Fruit fly (Drosophila melanogaster): Measurements from ENCODE around the gene senju.
A peak's percentile ranks its signal among the peaks of the same experiment; 100 is the strongest.

senju gene

DNA sequence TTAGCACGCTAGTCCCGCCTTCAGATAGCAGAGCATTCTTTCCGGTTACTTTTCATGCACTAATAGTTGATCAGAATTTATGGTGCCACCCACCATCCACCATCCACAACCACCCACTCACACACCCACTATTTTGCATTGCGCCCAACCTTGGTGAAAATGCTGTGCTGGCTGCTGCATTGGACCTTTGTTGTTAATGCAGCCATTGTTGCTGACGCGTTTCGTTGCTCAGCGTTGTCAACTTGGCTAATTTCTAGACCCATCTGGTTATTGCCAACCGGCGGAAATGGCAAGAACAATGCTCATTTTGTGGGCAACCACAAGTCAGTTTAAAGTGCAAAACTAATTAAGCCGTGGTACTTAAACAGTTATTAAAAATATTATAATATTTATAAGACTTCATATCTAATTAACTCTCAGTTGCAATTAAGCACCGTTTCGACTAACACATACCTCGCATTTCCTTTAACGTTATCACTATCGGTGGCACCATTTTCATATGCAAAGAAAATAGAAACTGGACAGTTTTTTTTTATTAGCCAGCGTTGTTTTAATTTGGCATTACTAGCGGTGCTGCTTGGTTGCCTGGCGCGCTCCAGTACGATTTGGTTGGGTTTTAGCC lies 36.1 kb downstream of the senju start:
- no peak for TF ChIP-seq gl (tag; optimal IDR thresholded peaks at IDR 0.05)
- TF ChIP-seq CG12605 (GFP tag; IDR thresholded peaks at IDR 0.05), result no peak
- no peak for TF ChIP-seq Snoo (tag; optimal IDR thresholded peaks at IDR 0.05)
- no peak for TF ChIP-seq fd96Ca (GFP tag; IDR thresholded peaks at IDR 0.05)
- no peak for TF ChIP-seq Pif1A (GFP tag; optimal IDR thresholded peaks at IDR 0.05)
- TF ChIP-seq EcR (GFP tag; optimal IDR thresholded peaks at IDR 0.05), result no peak
- TF ChIP-seq CG4496 (GFP tag; IDR thresholded peaks at IDR 0.05), result no peak
- no peak for TF ChIP-seq CG15710 (tag; optimal IDR thresholded peaks at IDR 0.05)
- no peak for TF ChIP-seq Pif1B (GFP tag; optimal IDR thresholded peaks at IDR 0.05)
- no peak for TF ChIP-seq rn (GFP tag; IDR thresholded peaks at IDR 0.05)

DNA sequence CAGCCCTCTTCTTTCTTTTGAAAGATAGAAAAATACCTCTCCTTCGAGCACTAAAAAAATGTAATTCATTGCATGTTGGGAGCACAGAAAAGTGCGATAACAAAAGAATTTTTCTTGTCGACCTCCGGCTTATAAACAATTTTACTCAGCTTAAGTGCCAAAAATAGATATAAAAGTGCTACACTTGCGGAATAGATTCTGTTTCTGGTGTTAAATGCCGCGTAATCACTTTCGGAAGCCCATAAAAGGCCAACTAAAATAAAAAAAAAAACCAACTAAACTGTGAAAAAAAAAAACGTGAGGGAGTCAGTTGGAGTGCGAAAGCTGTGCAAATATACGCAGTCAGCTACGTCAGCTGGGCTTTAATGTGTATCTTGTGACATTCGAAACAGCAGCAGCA lies 37.0 kb downstream of the senju start:
- TF ChIP-seq gl (tag; optimal IDR thresholded peaks at IDR 0.05), result no peak
- TF ChIP-seq CG12605 (GFP tag; IDR thresholded peaks at IDR 0.05), result no peak
- TF ChIP-seq CG34367 (tag; optimal IDR thresholded peaks at IDR 0.05), result no peak
- TF ChIP-seq CG9948 (tag; optimal IDR thresholded peaks at IDR 0.05), result no peak
- no peak for TF ChIP-seq CG8301 (tag; optimal IDR thresholded peaks at IDR 0.05)
- no peak for TF ChIP-seq CG4496 (GFP tag; IDR thresholded peaks at IDR 0.05)
- no peak for TF ChIP-seq D1 (tag; optimal IDR thresholded peaks at IDR 0.05)
- TF ChIP-seq CG8159 (tag; optimal IDR thresholded peaks at IDR 0.05), result no peak
- no peak for TF ChIP-seq CG10348 (GFP tag; IDR thresholded peaks at IDR 0.05)
- TF ChIP-seq Pif1A (GFP tag; optimal IDR thresholded peaks at IDR 0.05), result no peak
- TF ChIP-seq Pif1B (GFP tag; optimal IDR thresholded peaks at IDR 0.05), result no peak
- TF ChIP-seq CG15710 (tag; optimal IDR thresholded peaks at IDR 0.05), result no peak

DNA sequence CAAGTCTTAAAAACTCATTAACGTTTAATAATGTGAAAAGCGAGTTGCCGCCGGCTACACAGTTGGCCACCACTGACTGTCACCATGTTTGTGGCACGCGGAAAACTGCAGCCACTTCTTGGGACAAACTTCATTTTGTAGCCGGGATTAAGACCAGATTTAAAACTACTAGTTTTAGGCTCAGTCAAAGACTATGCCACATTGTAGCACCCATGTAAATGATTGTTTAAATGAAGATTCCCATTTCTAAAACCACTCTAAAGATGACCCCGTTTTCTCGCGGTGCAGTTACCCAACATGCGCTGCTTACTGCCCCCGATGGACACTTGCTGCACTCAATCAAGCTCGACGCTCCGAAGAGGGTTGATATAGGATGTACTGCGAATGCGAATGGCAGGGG lies 37.7 kb downstream of the senju start:
- TF ChIP-seq CG4496 (GFP tag; IDR thresholded peaks at IDR 0.05) (peak; percentile 57; the same call in 1 of the 3 replicates), CG32121 (GFP tag; IDR thresholded peaks at IDR 0.05) (peak; percentile 41; the same call in 1 of the 2 replicates), CG9948 (tag; optimal IDR thresholded peaks at IDR 0.05) (peak; percentile 24), D1 (tag; optimal IDR thresholded peaks at IDR 0.05) (no peak), Pif1B (GFP tag; optimal IDR thresholded peaks at IDR 0.05) (no peak), Pif1A (GFP tag; optimal IDR thresholded peaks at IDR 0.05) (peak; percentile 59), rn (GFP tag; IDR thresholded peaks at IDR 0.05) (0 out of 2 replicates have a peak, but pooled peaks have one; percentile 28), CG8301 (tag; optimal IDR thresholded peaks at IDR 0.05) (peak; percentile 60), CG14655 (GFP tag; optimal IDR thresholded peaks at IDR 0.05) (peak; percentile 55), Ets98B (GFP tag; IDR thresholded peaks at IDR 0.05) (peak; percentile 16; the same call in 1 of the 2 replicates), Snoo (tag; optimal IDR thresholded peaks at IDR 0.05) (no peak), CG10348 (GFP tag; IDR thresholded peaks at IDR 0.05) (0 out of 2 replicates have a peak, but pooled peaks have one; percentile 20), CG8159 (tag; optimal IDR thresholded peaks at IDR 0.05) (peak; percentile 45), gl (tag; optimal IDR thresholded peaks at IDR 0.05) (no peak), CG34367 (tag; optimal IDR thresholded peaks at IDR 0.05) (peak; percentile 0), CG17806 (tag; optimal IDR thresholded peaks at IDR 0.05) (peak; percentile 44), CG15710 (tag; optimal IDR thresholded peaks at IDR 0.05) (peak; percentile 41), CG13204 (GFP tag; optimal IDR thresholded peaks at IDR 0.05) (no peak), CG12605 (GFP tag; IDR thresholded peaks at IDR 0.05) (peak; percentile 31; the same call in 1 of the 2 replicates), fd96Ca (GFP tag; IDR thresholded peaks at IDR 0.05) (peak; percentile 73; the same call in 2 of the 3 replicates), EcR (GFP tag; optimal IDR thresholded peaks at IDR 0.05) (no peak)

DNA sequence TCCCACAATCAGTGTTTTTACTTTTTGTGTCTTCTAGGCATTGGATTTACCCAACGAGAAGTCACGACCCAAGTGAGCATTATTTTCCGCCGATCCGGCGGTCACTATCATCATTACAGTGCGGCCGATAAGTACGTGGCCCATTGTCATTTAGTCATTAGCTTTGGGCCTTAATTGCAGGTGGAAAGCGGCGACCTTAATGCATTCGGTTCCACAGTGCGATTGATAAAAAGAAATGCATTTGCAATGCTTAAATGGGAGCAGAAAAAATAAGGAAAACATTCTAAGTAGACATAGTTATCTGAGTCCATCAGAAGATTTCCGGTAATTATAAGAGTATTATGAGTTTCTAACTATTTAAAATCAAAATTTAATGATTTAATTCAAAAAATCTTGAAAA lies 39.5 kb downstream of the senju start:
- no peak for TF ChIP-seq EcR (GFP tag; optimal IDR thresholded peaks at IDR 0.05)
- no peak for TF ChIP-seq CG34367 (tag; optimal IDR thresholded peaks at IDR 0.05)
- no peak for TF ChIP-seq D1 (tag; optimal IDR thresholded peaks at IDR 0.05)
- TF ChIP-seq Ets98B (GFP tag; IDR thresholded peaks at IDR 0.05), result no peak
- TF ChIP-seq rn (GFP tag; IDR thresholded peaks at IDR 0.05), result no peak
- TF ChIP-seq Snoo (tag; optimal IDR thresholded peaks at IDR 0.05), result peak; percentile 34
- no peak for TF ChIP-seq CG13204 (GFP tag; optimal IDR thresholded peaks at IDR 0.05)
- no peak for TF ChIP-seq fd96Ca (GFP tag; IDR thresholded peaks at IDR 0.05)
- TF ChIP-seq CG12605 (GFP tag; IDR thresholded peaks at IDR 0.05), result no peak
- TF ChIP-seq CG14655 (GFP tag; optimal IDR thresholded peaks at IDR 0.05), result peak; percentile 16
- TF ChIP-seq CG17806 (tag; optimal IDR thresholded peaks at IDR 0.05), result no peak
- TF ChIP-seq CG15710 (tag; optimal IDR thresholded peaks at IDR 0.05), result peak; percentile 58
- no peak for TF ChIP-seq CG4496 (GFP tag; IDR thresholded peaks at IDR 0.05)
- TF ChIP-seq CG8301 (tag; optimal IDR thresholded peaks at IDR 0.05), result no peak
- no peak for TF ChIP-seq CG32121 (GFP tag; IDR thresholded peaks at IDR 0.05)
- TF ChIP-seq CG8159 (tag; optimal IDR thresholded peaks at IDR 0.05), result peak; percentile 26
- TF ChIP-seq CG10348 (GFP tag; IDR thresholded peaks at IDR 0.05), result no peak
- TF ChIP-seq Pif1A (GFP tag; optimal IDR thresholded peaks at IDR 0.05), result peak; percentile 3
- TF ChIP-seq CG9948 (tag; optimal IDR thresholded peaks at IDR 0.05), result peak; percentile 28
- TF ChIP-seq gl (tag; optimal IDR thresholded peaks at IDR 0.05), result no peak
- no peak for TF ChIP-seq Pif1B (GFP tag; optimal IDR thresholded peaks at IDR 0.05)

DNA sequence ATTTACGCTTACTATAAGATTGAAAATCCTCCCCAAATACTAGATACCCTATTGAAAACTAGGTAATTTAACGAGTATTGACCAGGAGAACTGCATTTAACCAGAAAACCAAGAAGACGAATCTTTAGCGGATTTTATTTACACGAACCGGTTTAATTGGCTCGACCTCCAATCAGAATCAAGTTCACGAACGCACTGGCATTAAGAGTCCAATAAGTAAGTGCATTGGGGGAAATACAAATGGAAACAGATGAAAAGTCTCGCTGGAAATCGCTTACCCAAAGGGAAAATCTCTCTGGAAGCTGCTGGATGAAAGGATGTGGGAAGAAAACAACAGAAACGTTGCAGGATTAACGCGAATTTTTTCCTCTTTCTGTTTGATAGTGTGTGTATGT lies 40.0 kb downstream of the senju start:
- TF ChIP-seq CG32121 (GFP tag; IDR thresholded peaks at IDR 0.05) (no peak), CG8301 (tag; optimal IDR thresholded peaks at IDR 0.05) (no peak), EcR (GFP tag; optimal IDR thresholded peaks at IDR 0.05) (peak; percentile 64)
